Fruit fly (Drosophila melanogaster) whole organism, embryonic: ENCODE measurements around the gene CG7739.

Experiments used
- Abd-B ChIP-seq: fragments of 200-800 bp; sonication (Bioruptor generic); optimal IDR thresholded peaks from 2 replicates; lab custom pipeline; 2018; ENCODE audit warnings: missing biosample characterization, mild to moderate bottlenecking, missing genetic modification characterization, moderate library complexity
- Asciz ChIP-seq: fragments of 200-800 bp; sonication (Bioruptor generic); optimal IDR thresholded peaks from 2 replicates; lab custom pipeline; 2017; ENCODE audit warnings: missing biosample characterization, mild to moderate bottlenecking, missing genetic modification characterization, missing genetic modification reagents
- CG10267 ChIP-seq: fragments of 200-800 bp; sonication (Bioruptor generic); optimal IDR thresholded peaks from 2 replicates; lab custom pipeline; 2018; ENCODE audit warnings: missing biosample characterization, mild to moderate bottlenecking, missing genetic modification characterization, moderate library complexity
- CG11695 ChIP-seq: fragments of 200-800 bp; sonication (Bioruptor generic); IDR thresholded peaks from 3 replicates; pipeline ENCODE4 v1.3.6; 2022; ENCODE audit warnings: missing biosample characterization, missing genetic modification characterization
- CG13123 ChIP-seq: fragments of 200-800 bp; sonication (Bioruptor generic); optimal IDR thresholded peaks from 2 replicates; lab custom pipeline; 2016; ENCODE audit warnings: missing biosample characterization, missing genetic modification characterization
- CG13624 ChIP-seq: fragments of 200-800 bp; sonication (Bioruptor generic); optimal IDR thresholded peaks from 2 replicates; lab custom pipeline; 2016; ENCODE audit warnings: missing biosample characterization, missing genetic modification characterization
- CG14050 ChIP-seq: fragments of 200-800 bp; sonication (Bioruptor generic); IDR thresholded peaks from 3 replicates; pipeline ENCODE4 v1.3.6; 2022; ENCODE audit warnings: missing biosample characterization, missing genetic modification characterization
- CG15514 ChIP-seq: fragments of 200-800 bp; sonication (Bioruptor generic); optimal IDR thresholded peaks from 3 replicates; lab custom pipeline; 2017; ENCODE audit warnings: missing biosample characterization, missing genetic modification characterization, mild to moderate bottlenecking, moderate library complexity, missing genetic modification reagents
- CG16779 ChIP-seq: fragments of 200-800 bp; sonication (Bioruptor generic); IDR thresholded peaks from 2 replicates; pipeline ENCODE4 v1.3.6; 2022; ENCODE audit warnings: missing biosample characterization, missing genetic modification characterization
- CG17328 ChIP-seq: fragments of 200-800 bp; sonication (Bioruptor generic); IDR thresholded peaks from 2 replicates; pipeline ENCODE4 v1.3.6; 2022; ENCODE audit warnings: missing biosample characterization, missing genetic modification characterization
- CG17829 ChIP-seq: fragments of 200-800 bp; optimal IDR thresholded peaks from 2 replicates; lab custom pipeline; 2019; ENCODE audit warnings: missing biosample characterization, mild to moderate bottlenecking, missing genetic modification characterization, moderate library complexity
- CG18619 ChIP-seq: fragments of 200-800 bp; sonication (Bioruptor generic); optimal IDR thresholded peaks from 3 replicates; lab custom pipeline; 2017; ENCODE audit warnings: missing biosample characterization, mild to moderate bottlenecking, missing genetic modification characterization
- CG31365 ChIP-seq: fragments of 200-800 bp; sonication (Bioruptor generic); optimal IDR thresholded peaks from 2 replicates; lab custom pipeline; 2018; ENCODE audit warnings: missing biosample characterization, mild to moderate bottlenecking, missing genetic modification characterization
- CG32772 ChIP-seq: fragments of 200-800 bp; sonication (Bioruptor generic); IDR thresholded peaks from 2 replicates; pipeline ENCODE4 v1.3.6; 2022; ENCODE audit warnings: missing biosample characterization, missing genetic modification characterization
- CG34224 ChIP-seq: fragments of 200-800 bp; sonication (Bioruptor generic); IDR thresholded peaks from 3 replicates; pipeline ENCODE4 v1.3.6; 2022; ENCODE audit warnings: missing biosample characterization, missing genetic modification characterization; ENCODE audit not compliant: partially characterized antibody
- CG4282 ChIP-seq: fragments of 200-800 bp; sonication (Bioruptor generic); optimal IDR thresholded peaks from 2 replicates; lab custom pipeline; 2016; ENCODE audit warnings: missing biosample characterization, missing genetic modification characterization
- CG5953 ChIP-seq: fragments of 200-800 bp; sonication (Bioruptor generic); IDR thresholded peaks from 2 replicates; pipeline ENCODE4 v1.3.6; 2022; ENCODE audit warnings: missing biosample characterization, missing genetic modification characterization
- CG7928 ChIP-seq: fragments of 200-800 bp; sonication (Bioruptor generic); optimal IDR thresholded peaks from 2 replicates; lab custom pipeline; 2017; ENCODE audit warnings: missing biosample characterization, mild to moderate bottlenecking, missing genetic modification characterization
- CG8290 ChIP-seq, 3 experiments: fragments of 200-800 bp; sonication (Bioruptor generic); optimal IDR thresholded peaks; 2 replicates each; lab custom pipeline; 2016 to 2019; ENCODE audit warnings: missing biosample characterization in 3 of 3, missing genetic modification characterization in 3 of 3, mild to moderate bottlenecking in 2 of 3, moderate library complexity in 1 of 3
- CG8765 ChIP-seq: fragments of 200-800 bp; sonication (Bioruptor generic); IDR thresholded peaks from 2 replicates; pipeline ENCODE4 v1.3.6; 2022; ENCODE audit warnings: missing biosample characterization, missing genetic modification characterization
- Camta ChIP-seq: fragments of 200-800 bp; sonication (Bioruptor generic); optimal IDR thresholded peaks from 2 replicates; lab custom pipeline; 2016; ENCODE audit warnings: missing biosample characterization, missing genetic modification characterization
- Fer3 ChIP-seq: fragments of 200-800 bp; sonication (Bioruptor generic); optimal IDR thresholded peaks from 2 replicates; lab custom pipeline; 2018; ENCODE audit warnings: missing biosample characterization, mild to moderate bottlenecking, missing genetic modification characterization, moderate library complexity
- HLH4C ChIP-seq: fragments of 200-800 bp; sonication (Bioruptor generic); IDR thresholded peaks from 3 replicates; pipeline ENCODE4 v1.3.6; 2022; ENCODE audit warnings: missing biosample characterization, missing genetic modification characterization; ENCODE audit not compliant: partially characterized antibody
- Hr39 ChIP-seq: fragments of >200 bp; optimal IDR thresholded peaks from 2 replicates; lab custom pipeline; 2017
- Lpt ChIP-seq: fragments of >200 bp; optimal IDR thresholded peaks from 2 replicates; lab custom pipeline; 2018; ENCODE audit warnings: missing biosample characterization, missing genetic modification characterization
- Oli ChIP-seq: fragments of 200-800 bp; sonication (Bioruptor generic); optimal IDR thresholded peaks from 2 replicates; lab custom pipeline; 2018; ENCODE audit warnings: missing biosample characterization, mild to moderate bottlenecking, missing genetic modification characterization, moderate library complexity
- Rfx ChIP-seq: fragments of 200-800 bp; sonication (Bioruptor generic); IDR thresholded peaks from 2 replicates; pipeline ENCODE4 v1.3.6; 2022; ENCODE audit warnings: missing biosample characterization, missing genetic modification characterization
- Ssrp ChIP-seq: fragments of 200-800 bp; sonication (Bioruptor generic); optimal IDR thresholded peaks from 2 replicates; lab custom pipeline; 2018; ENCODE audit warnings: missing biosample characterization, mild to moderate bottlenecking, missing genetic modification characterization, moderate library complexity
- ash1 ChIP-seq: fragments of 200-800 bp; sonication (Bioruptor generic); optimal IDR thresholded peaks from 2 replicates; lab custom pipeline; 2018; ENCODE audit warnings: missing biosample characterization, mild to moderate bottlenecking, missing genetic modification characterization
- bigmax ChIP-seq: fragments of 200-800 bp; sonication (Bioruptor generic); optimal IDR thresholded peaks from 2 replicates; lab custom pipeline; 2018; ENCODE audit warnings: missing biosample characterization, mild to moderate bottlenecking, missing genetic modification characterization
- cg ChIP-seq: fragments of 200-800 bp; sonication (Bioruptor generic); optimal IDR thresholded peaks from 3 replicates; lab custom pipeline; 2019; ENCODE audit warnings: missing biosample characterization, mild to moderate bottlenecking, missing genetic modification characterization, moderate library complexity
- ewg ChIP-seq: fragments of 200-800 bp; sonication (Bioruptor generic); optimal IDR thresholded peaks from 3 replicates; lab custom pipeline; 2017; ENCODE audit warnings: mild to moderate bottlenecking, missing biosample characterization, missing genetic modification reagents, missing genetic modification characterization
- eyg ChIP-seq: fragments of 200-800 bp; sonication (Bioruptor generic); optimal IDR thresholded peaks from 3 replicates; lab custom pipeline; 2016; ENCODE audit warnings: missing biosample characterization, missing genetic modification characterization
- fd102C ChIP-seq: fragments of 200-800 bp; sonication (Bioruptor generic); optimal IDR thresholded peaks from 2 replicates; lab custom pipeline; 2018; ENCODE audit warnings: missing biosample characterization, mild to moderate bottlenecking, missing genetic modification characterization, moderate library complexity
- gcm2 ChIP-seq: fragments of 200-800 bp; sonication (Bioruptor generic); optimal IDR thresholded peaks from 2 replicates; lab custom pipeline; 2016; ENCODE audit warnings: missing biosample characterization, missing genetic modification characterization
- hb ChIP-seq: fragments of 200-800 bp; sonication (Bioruptor generic); IDR thresholded peaks from 3 replicates; pipeline ENCODE4 v1.3.6; 2022; ENCODE audit warnings: missing biosample characterization, missing genetic modification characterization; ENCODE audit not compliant: partially characterized antibody
- insv ChIP-seq, 2 experiments: fragments of 200-800 bp; sonication (Bioruptor generic); optimal IDR thresholded peaks; 3 replicates each; lab custom pipeline; 2016 to 2018; ENCODE audit warnings: missing biosample characterization in 2 of 2, missing genetic modification characterization in 2 of 2
- luna ChIP-seq: fragments of 200-800 bp; sonication (Bioruptor generic); optimal IDR thresholded peaks from 2 replicates; lab custom pipeline; 2016; ENCODE audit warnings: missing biosample characterization, missing genetic modification characterization
- nau ChIP-seq: fragments of 200-800 bp; sonication (Bioruptor generic); optimal IDR thresholded peaks from 3 replicates; lab custom pipeline; 2017; ENCODE audit warnings: missing biosample characterization, mild to moderate bottlenecking, missing genetic modification characterization, missing genetic modification reagents
- pho ChIP-seq: fragments of 200-800 bp; sonication (Bioruptor generic); optimal IDR thresholded peaks from 2 replicates; lab custom pipeline; 2016; ENCODE audit warnings: missing biosample characterization, missing genetic modification characterization
- pnt ChIP-seq: fragments of 200-800 bp; sonication (Bioruptor generic); optimal IDR thresholded peaks from 3 replicates; lab custom pipeline; 2016; ENCODE audit warnings: missing biosample characterization, missing genetic modification characterization
- prd ChIP-seq, 3 experiments: fragments of >200 bp in 2 of 3; fragments of 200-800 bp in 1 of 3; sonication (Bioruptor generic) in 1 of 3; optimal IDR thresholded peaks in 2 of 3; IDR thresholded peaks in 1 of 3; 2 replicates in 2 of 3; 3 replicates in 1 of 3; pipeline versions ENCODE4 v1.3.6 to Lab custom; 2017 to 2022; ENCODE audit warnings: missing biosample characterization in 1 of 3, missing genetic modification characterization in 1 of 3
- sd ChIP-seq: fragments of 200-800 bp; sonication (Bioruptor generic); optimal IDR thresholded peaks from 3 replicates; lab custom pipeline; 2018; ENCODE audit warnings: missing biosample characterization, mild to moderate bottlenecking, missing genetic modification characterization, moderate library complexity
- sisA ChIP-seq: fragments of 200-800 bp; sonication (Bioruptor generic); IDR thresholded peaks from 2 replicates; pipeline ENCODE4 v1.3.6; 2022; ENCODE audit warnings: missing biosample characterization, missing genetic modification characterization
- slbo ChIP-seq: fragments of 200-800 bp; sonication (Bioruptor generic); IDR thresholded peaks from 2 replicates; pipeline ENCODE4 v1.3.6; 2022; ENCODE audit warnings: missing biosample characterization, missing genetic modification characterization
- stc ChIP-seq: fragments of 200-800 bp; sonication (Bioruptor generic); IDR thresholded peaks from 2 replicates; pipeline ENCODE4 v1.3.6; 2022; ENCODE audit warnings: missing biosample characterization, missing genetic modification characterization
- trem ChIP-seq: fragments of 200-800 bp; optimal IDR thresholded peaks from 3 replicates; lab custom pipeline; 2019; ENCODE audit warnings: missing biosample characterization, mild to moderate bottlenecking, missing genetic modification characterization, moderate library complexity
- twi ChIP-seq: fragments of 200-800 bp; optimal IDR thresholded peaks from 2 replicates; lab custom pipeline; 2019; ENCODE audit warnings: missing biosample characterization, mild to moderate bottlenecking, missing genetic modification characterization, moderate library complexity
- yki ChIP-seq: fragments of >200 bp; optimal IDR thresholded peaks from 3 replicates; lab custom pipeline; 2018

Gene CG7739

DNA sequence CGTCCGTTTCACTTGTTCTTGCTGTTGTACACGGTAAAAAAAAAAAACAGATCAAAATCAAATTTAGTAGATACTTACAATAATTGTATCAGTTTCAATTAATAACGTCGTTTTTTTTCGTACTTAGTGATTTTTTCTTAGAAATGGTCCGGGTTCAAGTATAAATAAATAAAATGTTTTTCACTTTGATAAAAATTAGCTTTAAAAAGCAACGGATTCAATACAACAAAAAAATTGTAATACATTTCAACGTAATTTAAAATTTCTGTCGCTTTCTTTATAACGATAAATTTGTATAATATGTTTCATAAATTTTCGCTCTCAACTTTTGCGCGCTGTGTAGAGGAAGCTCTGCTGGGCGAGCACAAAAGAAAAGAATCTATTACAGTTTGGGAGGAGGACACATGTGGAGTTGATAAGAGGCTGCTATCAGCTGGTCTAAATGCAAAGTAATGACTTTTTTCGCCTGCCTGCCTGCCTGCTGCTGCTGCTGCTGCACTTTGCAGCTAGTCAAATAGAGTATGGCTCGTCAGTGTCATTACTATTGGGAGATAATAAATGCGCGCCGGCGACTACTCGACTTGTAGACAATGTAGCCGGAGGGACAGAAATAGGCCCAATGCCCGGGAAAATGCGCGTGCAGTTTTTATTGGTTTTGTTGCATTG is 24.8 kb downstream of the CG7739 start:
- TF ChIP-seq insv (GFP tag; optimal IDR thresholded peaks at IDR 0.05; lab: Kevin White, UChicago) (no peak), CG4282 (GFP tag; lab: Kevin White, UChicago) (no peak), stc (GFP tag; lab: Robert Waterston, UW) (peak; percentile 62), CG14050 (no peak), CG5953 (GFP tag; lab: Robert Waterston, UW) (no peak), yki (lab: Kevin White, UChicago) (no peak), Abd-B (GFP tag; lab: Kevin White, UChicago) (peak; percentile 50), pnt (GFP tag; lab: Kevin White, UChicago) (peak; percentile 2), ash1 (GFP tag; lab: Kevin White, UChicago) (no peak), CG13123 (GFP tag; lab: Kevin White, UChicago) (no peak), ewg (GFP tag; lab: Kevin White, UChicago) (peak; percentile 50), CG8765 (GFP tag; lab: Robert Waterston, UW) (no peak), twi (tag; lab: Kevin White, UChicago) (peak; percentile 16), eyg (GFP tag; lab: Kevin White, UChicago) (no peak), pho (GFP tag; lab: Kevin White, UChicago) (no peak), CG31365 (no peak), prd (optimal IDR thresholded peaks at IDR 0.05; lab: Kevin White, UChicago) (no peak), prd (GFP tag; IDR thresholded peaks at IDR 0.05; lab: Robert Waterston, UW) (peak; percentile 73; the same call in 2 of the 3 replicates), luna (GFP tag; lab: Kevin White, UChicago) (no peak), cg (GFP tag; lab: Kevin White, UChicago) (no peak), gcm2 (GFP tag; lab: Kevin White, UChicago) (no peak), CG13624 (peak; percentile 24), sd (tag; lab: Kevin White, UChicago) (peak; percentile 4), CG17829 (tag; lab: Kevin White, UChicago) (peak; percentile 76), CG11695 (GFP tag; lab: Robert Waterston, UW) (peak; percentile 73; the same call in 2 of the 3 replicates), Ssrp (tag; lab: Kevin White, UChicago) (peak; percentile 76), Oli (tag; lab: Kevin White, UChicago) (peak; percentile 78), CG18619 (GFP tag; lab: Kevin White, UChicago) (peak; percentile 66), trem (tag; lab: Kevin White, UChicago) (peak; percentile 62), nau (GFP tag; lab: Kevin White, UChicago) (peak; percentile 64), CG7928 (no peak), Hr39 (lab: Kevin White, UChicago) (no peak), CG17328 (GFP tag; lab: Robert Waterston, UW) (peak; percentile 39; the same call in 1 of the 2 replicates), HLH4C (GFP tag; lab: Robert Waterston, UW) (no peak), hb (GFP tag; lab: Robert Waterston, UW) (no peak), bigmax (no peak), CG15514 (GFP tag; lab: Kevin White, UChicago) (peak; percentile 14), slbo (GFP tag; lab: Robert Waterston, UW) (peak; percentile 57; the same call in 1 of the 2 replicates), Asciz (GFP tag; lab: Kevin White, UChicago) (peak; percentile 75), Rfx (GFP tag; lab: Robert Waterston, UW) (peak; percentile 59), CG10267 (peak; percentile 63), CG34224 (GFP tag; lab: Robert Waterston, UW) (no peak), Fer3 (peak; percentile 54), CG8290 (GFP tag; optimal IDR thresholded peaks at IDR 0.05; lab: Kevin White, UChicago) (no peak), CG8290 (tag; optimal IDR thresholded peaks at IDR 0.05; lab: Kevin White, UChicago) (no peak), CG32772 (GFP tag; lab: Robert Waterston, UW) (no peak), fd102C (GFP tag; lab: Kevin White, UChicago) (no peak), CG16779 (GFP tag; lab: Robert Waterston, UW) (no peak), Lpt (GFP tag; lab: Kevin White, UChicago) (no peak), sisA (GFP tag; lab: Robert Waterston, UW) (no peak; the same call in none of the 2 replicates), Camta (GFP tag; lab: Kevin White, UChicago) (peak; percentile 35)
